Worm (Caenorhabditis elegans): ENCODE measurements around the gene mfsd-8.

mfsd-8 gene

ce11 chrIII:3307379-3307778 lies 25.3 kb downstream of the mfsd-8 start (continued):
- TF ChIP-seq nhr-71 (tag; optimal IDR thresholded peaks at IDR 0.05) (peak; percentile 21), elt-2 (tag; optimal IDR thresholded peaks at IDR 0.05) (no peak), vab-15 (tag; optimal IDR thresholded peaks at IDR 0.05) (no peak), efl-1 (optimal IDR thresholded peaks at IDR 0.05) (no peak), efl-1 (GFP tag; optimal IDR thresholded peaks at IDR 0.05 in 1 of 2) (no peak), zip-4 (GFP tag; optimal IDR thresholded peaks at IDR 0.05) (no peak), nhr-47 (tag; optimal IDR thresholded peaks at IDR 0.05) (no peak), aly-2 (tag; optimal IDR thresholded peaks at IDR 0.05) (no peak), dpl-1 (GFP tag; optimal IDR thresholded peaks at IDR 0.05) (no peak), lsy-2 (tag; optimal IDR thresholded peaks at IDR 0.05) (no peak), nhr-85 (tag) (no peak), ama-1 (optimal IDR thresholded peaks at IDR 0.05) (no peak), lin-14 (GFP tag; optimal IDR thresholded peaks at IDR 0.05) (peak; percentile 51), pqm-1 (tag; optimal IDR thresholded peaks at IDR 0.05) (no peak), fkh-10 (GFP tag; optimal IDR thresholded peaks at IDR 0.05) (no peak), dsc-1 (tag; optimal IDR thresholded peaks at IDR 0.05) (no peak), grh-1 (GFP tag; IDR thresholded peaks at IDR 0.05) (no peak), hpl-2 (GFP tag; optimal IDR thresholded peaks at IDR 0.05) (no peak), C04F5.9 (tag; optimal IDR thresholded peaks at IDR 0.05) (no peak), nhr-19 (GFP tag; conservative IDR thresholded peaks at IDR 0.05) (no peak), ceh-82 (tag; optimal IDR thresholded peaks at IDR 0.05) (peak in 1 of 3 experiments; percentile 9), nhr-84 (tag; optimal IDR thresholded peaks at IDR 0.05) (no peak), egl-27 (tag; optimal IDR thresholded peaks at IDR 0.05) (no peak), sup-37 (GFP tag; optimal IDR thresholded peaks at IDR 0.05) (no peak), irx-1 (tag; optimal IDR thresholded peaks at IDR 0.05) (peak; percentile 20), ceh-90 (tag; optimal IDR thresholded peaks at IDR 0.05) (no peak)

- TF ChIP-seq lir-3 (tag; optimal IDR thresholded peaks at IDR 0.05; ENCODE audit: poor library complexity) (no peak), mep-1 (tag; optimal IDR thresholded peaks at IDR 0.05) (peak; percentile 37), rnt-1 (tag; optimal IDR thresholded peaks at IDR 0.05) (no peak), lin-13 (GFP tag; optimal IDR thresholded peaks at IDR 0.05) (no peak), mef-2 (tag; optimal IDR thresholded peaks at IDR 0.05) (no peak), nhr-11 (tag; optimal IDR thresholded peaks at IDR 0.05) (no peak), dsc-1 (tag; optimal IDR thresholded peaks at IDR 0.05) (no peak), aha-1 (tag; optimal IDR thresholded peaks at IDR 0.05) (no peak), fkh-8 (tag; optimal IDR thresholded peaks at IDR 0.05) (no peak), unc-86 (tag; optimal IDR thresholded peaks at IDR 0.05) (no peak), sup-37 (GFP tag; optimal IDR thresholded peaks at IDR 0.05) (no peak), ztf-4 (tag; optimal IDR thresholded peaks at IDR 0.05) (no peak), vab-15 (tag; optimal IDR thresholded peaks at IDR 0.05) (no peak), ces-1 (GFP tag; optimal IDR thresholded peaks at IDR 0.05) (no peak), ceh-8 (GFP tag; optimal IDR thresholded peaks at IDR 0.05) (no peak), efl-1 (optimal IDR thresholded peaks at IDR 0.05) (peak in 1 of 2 experiments; percentile 4), efl-1 (GFP tag; optimal IDR thresholded peaks at IDR 0.05 in 1 of 2) (no peak), fos-1 (tag; optimal IDR thresholded peaks at IDR 0.05) (no peak), C34B4.2 (tag; optimal IDR thresholded peaks at IDR 0.05) (no peak), nhr-71 (tag; optimal IDR thresholded peaks at IDR 0.05) (peak; percentile 28), jun-1 (tag; optimal IDR thresholded peaks at IDR 0.05) (no peak), blmp-1 (tag; optimal IDR thresholded peaks at IDR 0.05) (peak; percentile 91), ztf-11 (tag; optimal IDR thresholded peaks at IDR 0.05) (no peak), snu-23 (GFP tag; optimal IDR thresholded peaks at IDR 0.05) (peak; percentile 27), sptf-1 (tag; optimal IDR thresholded peaks at IDR 0.05) (no peak), unc-30 (tag; optimal IDR thresholded peaks at IDR 0.05) (no peak), lin-14 (GFP tag; optimal IDR thresholded peaks at IDR 0.05) (no peak), C16A3.4 (tag; optimal IDR thresholded peaks at IDR 0.05) (no peak), lin-35 (GFP tag; optimal IDR thresholded peaks at IDR 0.05) (peak in 1 of 2 experiments; percentile 20), irx-1 (tag; optimal IDR thresholded peaks at IDR 0.05) (no peak), nhr-76 (tag; optimal IDR thresholded peaks at IDR 0.05) (no peak), mab-9 (GFP tag; IDR thresholded peaks at IDR 0.05) (no peak), lsy-2 (tag; optimal IDR thresholded peaks at IDR 0.05) (no peak), isw-1 (GFP tag; IDR thresholded peaks at IDR 0.05) (no peak), skn-1 (tag; optimal IDR thresholded peaks at IDR 0.05) (peak; percentile 4), egl-27 (tag; optimal IDR thresholded peaks at IDR 0.05) (no peak), egl-13 (tag; optimal IDR thresholded peaks at IDR 0.05) (no peak)
Observed at ce11 chrIII:3308940-3309339, 26.8 kb downstream of the mfsd-8 start.
